Worm (Caenorhabditis elegans) whole organism, midembryonic: ENCODE data around the gene mspn-1.

ENCODE experiments used
- cog-1 ChIP-seq: sonication (generic microtip); optimal IDR thresholded peaks from 2 replicates; lab custom pipeline; 2016; ENCODE audit warnings: missing genetic modification characterization, missing compliant biosample characterization
- flt-1 ChIP-seq: fragments of 200-800 bp; sonication (Bioruptor generic); IDR thresholded peaks from 2 replicates; pipeline ENCODE4 v1.3.6; 2022; ENCODE audit warnings: missing genetic modification characterization, missing compliant biosample characterization
- ref-1 ChIP-seq: fragments of 200-800 bp; sonication (Bioruptor generic); conservative IDR thresholded peaks from 2 replicates; pipeline ENCODE4 v1.3.6; 2022; ENCODE audit warnings: missing genetic modification reagents, missing genetic modification characterization, missing compliant biosample characterization
- ztf-23 ChIP-seq: fragments of 200-800 bp; sonication (Bioruptor generic); IDR thresholded peaks from 2 replicates; pipeline ENCODE4 v1.3.6; 2022; ENCODE audit warnings: missing genetic modification reagents, missing genetic modification characterization, missing compliant biosample characterization
- ztf-29 ChIP-seq: fragments of 200-800 bp; sonication (Bioruptor generic); IDR thresholded peaks from 2 replicates; pipeline ENCODE4 v1.3.6; 2022; ENCODE audit warnings: missing genetic modification reagents, missing genetic modification characterization, missing compliant biosample characterization

DNA sequence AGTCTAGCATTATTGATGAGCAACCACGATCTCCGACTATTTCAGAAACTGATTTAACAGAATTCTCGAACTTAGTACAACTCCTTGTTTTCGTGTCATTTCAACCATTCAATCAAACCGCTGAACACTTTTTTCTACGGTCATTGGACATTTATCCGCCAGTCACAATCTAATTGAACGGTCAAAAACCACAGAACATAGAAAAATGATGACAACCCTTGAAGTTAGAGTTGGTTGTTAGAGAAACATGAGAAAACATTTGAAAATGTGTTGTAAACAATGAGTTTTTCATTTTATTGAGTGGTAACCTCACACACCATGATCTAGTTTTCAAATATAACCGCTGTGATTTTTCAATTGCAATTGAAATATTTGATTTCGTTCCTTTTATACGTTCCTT lies 33.3 kb upstream of the mspn-1 start:
- TF ChIP-seq ref-1, result no peak
- TF ChIP-seq ztf-23 (GFP tag; lab: Robert Waterston, UW), result no peak
- TF ChIP-seq cog-1 (tag; lab: Kevin White, UChicago), result no peak
- TF ChIP-seq flt-1 (GFP tag; lab: Robert Waterston, UW), result no peak
- no peak for TF ChIP-seq ztf-29 (GFP tag; lab: Robert Waterston, UW)
